Fruit fly (Drosophila melanogaster) Kc167 (cell line): ENCODE data around the gene msl-2.

Experiments
- Myc ChIP-seq: fragments of >200 bp; optimal IDR thresholded peaks from 2 replicates; lab custom pipeline; 2017; ENCODE audit warnings: missing external identifiers
- Sin3A ChIP-seq: fragments of >200 bp; optimal IDR thresholded peaks from 2 replicates; lab custom pipeline; 2018; ENCODE audit warnings: missing external identifiers
- h ChIP-seq: fragments of >200 bp; optimal IDR thresholded peaks from 3 replicates; lab custom pipeline; 2018; ENCODE audit warnings: missing external identifiers
- insv ChIP-seq: fragments of >200 bp; optimal IDR thresholded peaks from 3 replicates; lab custom pipeline; 2018; ENCODE audit warnings: missing external identifiers
- psq ChIP-seq: fragments of >200 bp; optimal IDR thresholded peaks from 2 replicates; lab custom pipeline; 2017; ENCODE audit warnings: missing external identifiers
- ttk ChIP-seq: sonication (Bioruptor generic); optimal IDR thresholded peaks from 2 replicates; lab custom pipeline; 2017; ENCODE audit warnings: missing external identifiers

msl-2 gene

DNA sequence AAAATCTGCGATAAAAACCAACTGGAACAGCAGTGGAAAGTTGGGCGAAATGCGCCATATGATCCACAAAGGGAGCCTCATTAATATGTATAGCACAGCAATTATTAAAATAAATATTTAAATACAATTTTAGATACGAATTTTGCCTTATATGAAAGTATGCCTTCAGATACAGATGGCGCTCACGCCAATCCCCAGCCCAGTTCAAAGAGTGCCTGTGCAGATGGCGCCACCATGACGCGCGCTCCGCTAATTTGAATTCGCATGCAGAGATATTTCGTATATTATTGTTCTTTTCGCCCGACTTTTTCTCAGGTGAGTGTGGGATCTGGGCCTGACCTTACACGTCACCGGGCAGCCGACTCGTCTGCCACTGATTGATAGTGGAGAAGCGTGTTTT is 6.3 kb upstream of the msl-2 start, which contains the start of gene Pgant4:
Gene Pgant4, plus strand, starts transcription at position 362 of the 400 bp plus-strand sequence.
- TF ChIP-seq psq (lab: Kevin White, UChicago) (no peak), insv (lab: Kevin White, UChicago) (no peak), ttk (no peak), Myc (lab: Kevin White, UChicago) (no peak)

dm6 chr2L:3469869-3470268 is 4.0 kb upstream of the msl-2 start, which contains the start of the genes Pif1 and CG31776:
Gene Pif1, minus strand, starts transcription at chr2L:3470004.
Gene CG31776, plus strand, starts transcription at chr2L:3470182.
- TF ChIP-seq insv (lab: Kevin White, UChicago): no peak
- no peak for TF ChIP-seq Sin3A (lab: Kevin White, UChicago)
- TF ChIP-seq h: no peak
- TF ChIP-seq ttk: no peak
- no peak for TF ChIP-seq psq (lab: Kevin White, UChicago)
- no peak for TF ChIP-seq Myc (lab: Kevin White, UChicago)

DNA sequence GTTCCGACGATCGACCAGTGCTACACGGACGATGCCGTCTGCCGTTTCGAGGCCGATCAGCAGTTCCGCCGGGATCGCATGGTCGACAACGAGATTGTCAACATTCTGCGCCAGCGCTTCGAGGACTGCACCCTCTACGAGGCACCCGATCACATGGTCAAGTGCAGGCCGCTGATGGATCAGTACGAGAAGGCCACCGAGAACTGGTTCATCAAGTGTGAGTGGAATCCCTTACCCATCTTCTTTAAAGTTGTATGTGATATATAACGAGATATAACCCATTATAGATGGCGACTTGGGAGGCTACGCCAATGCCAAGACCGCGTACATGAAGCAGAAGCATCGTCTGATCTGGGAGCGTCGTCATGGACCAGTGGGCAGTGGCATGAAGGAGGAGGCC is 934 bp upstream of the msl-2 start:
- no peak for TF ChIP-seq Sin3A (lab: Kevin White, UChicago)
- no peak for TF ChIP-seq psq (lab: Kevin White, UChicago)

- TF ChIP-seq Sin3A (lab: Kevin White, UChicago) (no peak), ttk (no peak), psq (lab: Kevin White, UChicago) (no peak), Myc (lab: Kevin White, UChicago) (no peak), h (no peak), insv (lab: Kevin White, UChicago) (no peak)
These were observed 486 bp downstream of the msl-2 start for dm6 chr2L:3465426-3465825.

dm6 chr2L:3461760-3462159 is 4.2 kb downstream of the msl-2 start, which contains the start of gene CG3246:
Gene CG3246, minus strand, starts transcription at chr2L:3461952.
- TF ChIP-seq ttk: no peak
- TF ChIP-seq h: no peak
- TF ChIP-seq Myc (lab: Kevin White, UChicago): no peak
- no peak for TF ChIP-seq insv (lab: Kevin White, UChicago)
- no peak for TF ChIP-seq Sin3A (lab: Kevin White, UChicago)
- TF ChIP-seq psq (lab: Kevin White, UChicago): no peak

DNA sequence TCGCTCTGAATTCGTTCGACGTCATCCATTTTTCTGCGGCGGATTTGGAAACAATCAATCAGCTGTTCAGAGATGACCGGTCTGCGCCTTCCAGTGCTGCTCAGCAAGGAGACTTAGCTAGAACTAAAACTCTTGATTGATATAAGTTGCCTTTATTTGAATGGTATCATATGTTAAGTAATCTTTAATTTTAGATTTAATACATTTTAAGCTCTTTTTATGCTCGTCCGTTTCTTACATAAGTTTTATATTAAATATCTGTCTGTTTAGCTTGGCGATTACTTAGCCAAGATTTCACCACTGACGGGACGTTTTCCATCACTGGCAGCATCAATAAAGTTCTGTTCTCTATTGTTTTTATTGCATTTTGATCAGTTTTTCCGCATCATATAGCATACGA is 8.9 kb downstream of the msl-2 start, which contains the start of the genes Cog3 and Sec5:
Gene Cog3, minus strand, starts transcription at position 58 of the 400 bp plus-strand sequence.
Gene Sec5, plus strand, starts transcription at position 296 of the 400 bp plus-strand sequence.
- TF ChIP-seq ttk (no peak), Sin3A (lab: Kevin White, UChicago) (no peak), h (no peak), Myc (lab: Kevin White, UChicago) (no peak), insv (lab: Kevin White, UChicago) (no peak), psq (lab: Kevin White, UChicago) (no peak)

dm6 chr2L:3452286-3452685 is 13.6 kb downstream of the msl-2 start, which contains the start of gene CG12795:
Gene CG12795, plus strand, starts transcription at chr2L:3452466.
- TF ChIP-seq insv (lab: Kevin White, UChicago) (no peak), psq (lab: Kevin White, UChicago) (no peak), h (no peak), Sin3A (lab: Kevin White, UChicago) (no peak), ttk (no peak), Myc (lab: Kevin White, UChicago) (no peak)

DNA sequence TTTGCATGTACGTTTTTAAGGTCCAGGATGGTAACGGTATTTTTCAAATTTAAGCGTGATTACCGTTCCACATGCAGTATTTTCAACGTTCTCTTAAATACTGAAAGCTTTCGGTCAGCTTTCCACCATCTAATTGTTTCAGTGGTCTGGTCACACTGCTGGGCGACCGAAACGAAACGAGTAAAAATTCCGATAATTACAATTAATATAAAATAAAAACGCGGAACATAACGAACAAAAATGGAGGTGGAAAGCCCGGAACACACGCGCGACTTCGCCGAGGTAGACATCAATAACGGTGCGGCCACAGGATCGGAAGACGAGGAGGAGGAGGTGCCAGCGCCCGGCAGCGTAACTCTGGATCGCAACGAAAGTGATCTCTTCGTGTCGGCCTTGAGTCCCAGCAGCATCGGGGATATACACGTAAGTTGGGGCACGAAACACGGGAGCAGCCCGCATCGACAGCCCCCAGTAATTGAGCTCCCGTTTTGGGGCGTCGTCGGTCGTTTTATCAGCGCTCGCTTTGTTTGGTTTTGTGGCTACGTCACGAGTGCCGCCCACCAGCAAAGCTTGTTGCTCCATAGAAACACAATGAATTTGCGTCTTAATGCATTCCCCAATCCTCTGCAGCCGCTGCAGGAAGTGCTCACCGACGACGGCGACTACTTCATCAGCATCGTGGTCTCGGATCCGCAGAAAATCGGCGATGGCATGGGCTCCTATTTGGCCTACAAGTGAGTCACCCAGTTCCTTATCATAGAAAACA is 16.2 kb downstream of the msl-2 start, which contains the start of gene Snx1:
Gene Snx1, plus strand, starts transcription at position 129 of the 766 bp plus-strand sequence.
- TF ChIP-seq h: no peak
- TF ChIP-seq Myc (lab: Kevin White, UChicago): no peak
- TF ChIP-seq ttk: no peak
- TF ChIP-seq insv (lab: Kevin White, UChicago): no peak
- no peak for TF ChIP-seq psq (lab: Kevin White, UChicago)
- no peak for TF ChIP-seq Sin3A (lab: Kevin White, UChicago)

dm6 chr2L:3445655-3446054 is 20.3 kb downstream of the msl-2 start, which contains the start of gene CG2772:
Gene CG2772, plus strand, starts transcription at chr2L:3445992.
- TF ChIP-seq insv (lab: Kevin White, UChicago) (no peak), Myc (lab: Kevin White, UChicago) (no peak), Sin3A (lab: Kevin White, UChicago) (no peak), ttk (no peak), h (no peak), psq (lab: Kevin White, UChicago) (no peak)

dm6 chr2L:3444789-3445188 is 21.1 kb downstream of the msl-2 start:
- no peak for TF ChIP-seq h
- no peak for TF ChIP-seq Sin3A (lab: Kevin White, UChicago)
- TF ChIP-seq ttk: no peak
- TF ChIP-seq insv (lab: Kevin White, UChicago): no peak
- no peak for TF ChIP-seq Myc (lab: Kevin White, UChicago)

- TF ChIP-seq h: no peak
- TF ChIP-seq ttk: no peak
- no peak for TF ChIP-seq psq (lab: Kevin White, UChicago)
- no peak for TF ChIP-seq Sin3A (lab: Kevin White, UChicago)
- no peak for TF ChIP-seq Myc (lab: Kevin White, UChicago)
- no peak for TF ChIP-seq insv (lab: Kevin White, UChicago)
These were observed 24.2 kb downstream of the msl-2 start for dm6 chr2L:3441673-3442072.

- TF ChIP-seq psq (lab: Kevin White, UChicago) (no peak), insv (lab: Kevin White, UChicago) (no peak), h (no peak), ttk (no peak), Myc (lab: Kevin White, UChicago) (no peak), Sin3A (lab: Kevin White, UChicago) (no peak)
These were observed 24.8 kb downstream of the msl-2 start for dm6 chr2L:3441158-3441557.
